Worm (Caenorhabditis elegans) whole organism, L2 larva: ENCODE results near the gene srh-31.

Experiments
- C34F6.9 ChIP-seq: fragments of 150-350 bp; optimal IDR thresholded peaks from 2 replicates; lab custom pipeline; 2014; ENCODE audit warnings: missing biosample characterization, missing genetic modification characterization
- F13H6.1 ChIP-seq: sonication (generic microtip); optimal IDR thresholded peaks from 2 replicates; lab custom pipeline; 2016; ENCODE audit warnings: missing genetic modification characterization, missing compliant biosample characterization
- R02D3.7 ChIP-seq: fragments of 150-350 bp; optimal IDR thresholded peaks from 2 replicates; lab custom pipeline; 2014; ENCODE audit warnings: missing biosample characterization, missing genetic modification characterization
- Y55F3AM.14 ChIP-seq: fragments of 200-800 bp; sonication (Bioruptor generic); optimal IDR thresholded peaks from 2 replicates; lab custom pipeline; 2018; ENCODE audit warnings: mild to moderate bottlenecking, missing genetic modification characterization, missing compliant biosample characterization
- ZK546.5 ChIP-seq: sonication (generic microtip); optimal IDR thresholded peaks from 2 replicates; lab custom pipeline; 2017; ENCODE audit warnings: missing biosample characterization, missing genetic modification characterization
- alr-1 ChIP-seq: fragments of 150-350 bp; optimal IDR thresholded peaks from 2 replicates; lab custom pipeline; 2014; ENCODE audit warnings: missing biosample characterization, missing genetic modification characterization
- aly-2 ChIP-seq: fragments of 150-350 bp; optimal IDR thresholded peaks from 2 replicates; lab custom pipeline; 2014; ENCODE audit warnings: missing biosample characterization, missing genetic modification characterization
- ama-1 ChIP-seq: fragments of 150-350 bp; optimal IDR thresholded peaks from 2 replicates; lab custom pipeline; 2018; ENCODE audit warnings: inconsistent platforms
- blmp-1 ChIP-seq: sonication (generic microtip); optimal IDR thresholded peaks from 2 replicates; lab custom pipeline; 2017; ENCODE audit warnings: missing genetic modification characterization, mild to moderate bottlenecking, missing compliant biosample characterization, antibody characterized with exemption, moderate library complexity; ENCODE audit not compliant: insufficient read depth
- ceh-16 ChIP-seq: fragments of 150-350 bp; optimal IDR thresholded peaks from 2 replicates; lab custom pipeline; 2014; ENCODE audit warnings: missing biosample characterization, missing genetic modification characterization
- crh-2 ChIP-seq: sonication (generic microtip); optimal IDR thresholded peaks from 2 replicates; lab custom pipeline; 2017; ENCODE audit warnings: missing biosample characterization, missing genetic modification characterization
- dmd-4 ChIP-seq: sonication (generic microtip); optimal IDR thresholded peaks from 2 replicates; lab custom pipeline; 2017; ENCODE audit warnings: missing biosample characterization, missing genetic modification characterization
- egl-27 ChIP-seq: sonication (generic microtip); optimal IDR thresholded peaks from 3 replicates; lab custom pipeline; 2017; ENCODE audit warnings: missing biosample characterization, missing genetic modification reagents, missing genetic modification characterization
- fos-1 ChIP-seq: fragments of 150-350 bp; optimal IDR thresholded peaks from 2 replicates; lab custom pipeline; 2014; ENCODE audit warnings: missing biosample characterization, missing genetic modification characterization
- gmeb-1 ChIP-seq: fragments of 150-350 bp; optimal IDR thresholded peaks from 2 replicates; lab custom pipeline; 2014; ENCODE audit warnings: missing biosample characterization, missing genetic modification characterization
- lsy-2 ChIP-seq, 2 experiments: fragments of 150-350 bp in 1 of 2; sonication (generic microtip) in 1 of 2; optimal IDR thresholded peaks; 2 replicates each; lab custom pipeline; 2014 to 2017; ENCODE audit warnings: missing biosample characterization in 2 of 2, missing genetic modification characterization in 2 of 2
- mab-5 ChIP-seq: fragments of 150-350 bp; optimal IDR thresholded peaks from 2 replicates; lab custom pipeline; 2014; ENCODE audit warnings: missing biosample characterization, missing genetic modification characterization
- mbf-1 ChIP-seq: sonication (generic microtip); optimal IDR thresholded peaks from 2 replicates; lab custom pipeline; 2017; ENCODE audit warnings: missing biosample characterization, missing genetic modification characterization
- nhr-11 ChIP-seq: fragments of 150-350 bp; optimal IDR thresholded peaks from 2 replicates; lab custom pipeline; 2014; ENCODE audit warnings: missing biosample characterization, missing genetic modification characterization
- nhr-129 ChIP-seq: fragments of 150-350 bp; optimal IDR thresholded peaks from 2 replicates; lab custom pipeline; 2014; ENCODE audit warnings: missing biosample characterization, missing genetic modification characterization
- nhr-23 ChIP-seq: fragments of 150-350 bp; optimal IDR thresholded peaks from 2 replicates; lab custom pipeline; 2014; ENCODE audit warnings: missing biosample characterization, missing genetic modification reagents, missing genetic modification characterization
- nhr-237 ChIP-seq: fragments of 150-350 bp; optimal IDR thresholded peaks from 2 replicates; lab custom pipeline; 2014; ENCODE audit warnings: missing biosample characterization, missing genetic modification characterization
- nhr-25 ChIP-seq: fragments of 150-350 bp; sonication (generic microtip); optimal IDR thresholded peaks from 3 replicates; lab custom pipeline; 2014; ENCODE audit warnings: missing biosample characterization, missing genetic modification characterization
- nhr-6 ChIP-seq: fragments of 150-350 bp; optimal IDR thresholded peaks from 2 replicates; lab custom pipeline; 2014; ENCODE audit warnings: missing biosample characterization, missing genetic modification characterization
- nhr-77 ChIP-seq: fragments of 150-350 bp; optimal IDR thresholded peaks from 2 replicates; lab custom pipeline; 2014; ENCODE audit warnings: missing biosample characterization, missing genetic modification characterization
- sem-4 ChIP-seq: fragments of 150-350 bp; optimal IDR thresholded peaks from 2 replicates; lab custom pipeline; 2014; ENCODE audit warnings: missing biosample characterization, missing genetic modification reagents, missing genetic modification characterization
- skn-1 ChIP-seq: sonication (generic microtip); optimal IDR thresholded peaks from 2 replicates; lab custom pipeline; 2017; ENCODE audit warnings: missing biosample characterization, missing genetic modification characterization
- sma-3 ChIP-seq: sonication (generic microtip); optimal IDR thresholded peaks from 2 replicates; lab custom pipeline; 2016; ENCODE audit warnings: missing genetic modification reagents, missing genetic modification characterization, missing compliant biosample characterization
- sma-9 ChIP-seq, 2 experiments: fragments of 150-350 bp in 1 of 2; sonication (generic microtip) in 1 of 2; optimal IDR thresholded peaks; 2 replicates each; lab custom pipeline; 2014 to 2016; ENCODE audit warnings: missing genetic modification characterization in 2 of 2, mild to moderate bottlenecking in 1 of 2, missing biosample characterization in 1 of 2, missing compliant biosample characterization in 1 of 2, missing genetic modification reagents in 1 of 2, moderate library complexity in 1 of 2
- snpc-4 ChIP-seq: fragments of 150-350 bp; optimal IDR thresholded peaks from 2 replicates; lab custom pipeline; 2014; ENCODE audit warnings: missing biosample characterization, missing genetic modification characterization
- unc-62 ChIP-seq: fragments of 150-350 bp; optimal IDR thresholded peaks from 2 replicates; lab custom pipeline; 2014; ENCODE audit warnings: missing biosample characterization, missing genetic modification reagents, missing genetic modification characterization
- zag-1 ChIP-seq: fragments of 150-350 bp; optimal IDR thresholded peaks from 2 replicates; lab custom pipeline; 2014; ENCODE audit warnings: missing biosample characterization, missing genetic modification characterization
- ztf-1 ChIP-seq: fragments of 200-800 bp; sonication (Bioruptor generic); conservative IDR thresholded peaks from 2 replicates; pipeline ENCODE4 v1.3.6; 2022; ENCODE audit warnings: missing genetic modification characterization, missing compliant biosample characterization
- ztf-4 ChIP-seq: fragments of 150-350 bp; optimal IDR thresholded peaks from 2 replicates; lab custom pipeline; 2014; ENCODE audit warnings: missing biosample characterization, missing genetic modification characterization

srh-31 gene

ce11 chrV:17683763-17684162 lies 23.4 kb upstream of the srh-31 start, which contains the start of gene F59A1.15:
Gene F59A1.15 (minus strand): TSS chrV:17683863.
- TF ChIP-seq nhr-129 (tag; lab: Kevin White, UChicago) (no peak), egl-27 (no peak), nhr-11 (tag; lab: Kevin White, UChicago) (no peak), sem-4 (tag; lab: Kevin White, UChicago) (no peak)

- TF ChIP-seq alr-1 (no peak), aly-2 (tag; lab: Kevin White, UChicago) (no peak), ztf-4 (tag; lab: Kevin White, UChicago) (no peak), mbf-1 (tag; lab: Kevin White, UChicago) (no peak)
Measured at ce11 chrV:17684857-17685256, 22.3 kb upstream of the srh-31 start, which contains the start of the genes F59A1.16 and F59A1.6. Gene F59A1.16 (minus strand): TSS chrV:17684957. Gene F59A1.6 (plus strand): TSS chrV:17685141.

ce11 chrV:17686852-17687251 lies 20.3 kb upstream of the srh-31 start, which contains the start of gene F59A1.18:
Gene F59A1.18 (minus strand): TSS chrV:17686952.
- TF ChIP-seq R02D3.7 (tag; lab: Kevin White, UChicago) (no peak), Y55F3AM.14 (no peak), C34F6.9 (tag; lab: Kevin White, UChicago) (no peak), nhr-77 (tag; lab: Kevin White, UChicago) (no peak), zag-1 (tag; lab: Kevin White, UChicago) (no peak), mab-5 (tag; lab: Kevin White, UChicago) (no peak), sma-9 (GFP tag; optimal IDR thresholded peaks at IDR 0.05; lab: Kevin White, UChicago) (no peak), sma-9 (tag; optimal IDR thresholded peaks at IDR 0.05; lab: Kevin White, UChicago) (no peak), blmp-1 (no peak), gmeb-1 (no peak), sma-3 (GFP tag; lab: Kevin White, UChicago) (no peak), dmd-4 (tag; lab: Kevin White, UChicago) (no peak), lsy-2 (tag; optimal IDR thresholded peaks at IDR 0.05; lab: Kevin White, UChicago) (no peak), unc-62 (no peak), aly-2 (tag; lab: Kevin White, UChicago) (no peak), nhr-237 (no peak)

- no peak for TF ChIP-seq nhr-77 (tag; lab: Kevin White, UChicago)
- TF ChIP-seq nhr-25 (tag; lab: Kevin White, UChicago) = no peak
- TF ChIP-seq aly-2 (tag; lab: Kevin White, UChicago) = no peak
- TF ChIP-seq crh-2 (tag; lab: Kevin White, UChicago) = no peak
- no peak for TF ChIP-seq skn-1
- no peak for TF ChIP-seq Y55F3AM.14
- TF ChIP-seq ama-1 = no peak
- TF ChIP-seq sma-3 (GFP tag; lab: Kevin White, UChicago) = no peak
- no peak for TF ChIP-seq C34F6.9 (tag; lab: Kevin White, UChicago)
- no peak for TF ChIP-seq alr-1
- no peak for TF ChIP-seq ztf-1 (GFP tag; lab: Robert Waterston, UW)
- no peak for TF ChIP-seq nhr-6 (tag; lab: Kevin White, UChicago)
- TF ChIP-seq snpc-4 (tag; lab: Kevin White, UChicago) = no peak
Measured at ce11 chrV:17690922-17691321, 16.2 kb upstream of the srh-31 start, which contains the start of gene F59A1.13. Gene F59A1.13 (minus strand): TSS chrV:17691022.

ce11 chrV:17694260-17694659 lies 12.9 kb upstream of the srh-31 start:
- peak; percentile 25 for TF ChIP-seq fos-1
- no peak for TF ChIP-seq dmd-4 (tag; lab: Kevin White, UChicago)
- no peak for TF ChIP-seq aly-2 (tag; lab: Kevin White, UChicago)

ce11 chrV:17695802-17696201 lies 11.3 kb upstream of the srh-31 start, which contains the start of gene Y26G10.1:
Gene Y26G10.1 (minus strand): TSS chrV:17695902.
- TF ChIP-seq dmd-4 (tag; lab: Kevin White, UChicago) (no peak), mab-5 (tag; lab: Kevin White, UChicago) (no peak), gmeb-1 (no peak), ceh-16 (tag; lab: Kevin White, UChicago) (no peak), F13H6.1 (no peak), nhr-23 (no peak), sem-4 (tag; lab: Kevin White, UChicago) (no peak), ZK546.5 (tag; lab: Kevin White, UChicago) (no peak), nhr-25 (tag; lab: Kevin White, UChicago) (no peak), skn-1 (no peak), Y55F3AM.14 (no peak), C34F6.9 (tag; lab: Kevin White, UChicago) (no peak), blmp-1 (no peak)
